ENCODE assay signal across 2 worm cellular contexts in the genomic region with DNA sequence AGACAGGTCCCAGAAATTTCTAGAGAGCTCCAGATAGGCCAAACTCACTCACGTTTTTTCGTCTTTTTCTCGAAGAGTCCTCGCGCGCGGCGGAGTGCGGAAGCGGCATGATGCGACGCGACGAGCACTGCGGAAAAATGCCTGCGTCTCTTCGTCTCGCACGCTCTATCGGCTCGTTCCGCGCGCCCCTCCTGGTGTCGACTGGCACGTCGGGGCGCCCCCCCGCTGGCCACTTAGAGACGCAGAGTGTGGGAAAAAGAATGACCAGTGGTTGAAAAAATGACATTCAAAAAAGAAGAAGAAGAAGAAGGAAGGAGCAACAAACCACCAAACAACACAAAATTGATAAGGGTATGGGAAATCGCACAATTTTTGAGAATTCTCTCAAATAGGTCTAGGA.
TF ChIP-seq lines count a peak whose summit lies in the region.

A gene (minus strand): TSS at position 96 of the 400 bp plus-strand sequence.

TF ChIP-seq in whole organism, L4 larva, 104 proteins besides CTCF, POLR2A, EP300 and RAD21 (continued from another document and continues in another):
- TF ChIP-seq D1046.2 (GFP tag; IDR thresholded peaks at IDR 0.05; lab: Robert Waterston, UW) (no peak), dmd-8 (GFP tag; IDR thresholded peaks at IDR 0.05; lab: Robert Waterston, UW) (peak; percentile 60; the same call in 1 of the 2 replicates), nhr-48 (tag; optimal IDR thresholded peaks at IDR 0.05; lab: Kevin White, UChicago) (peak; percentile 65), nhr-111 (GFP tag; optimal IDR thresholded peaks at IDR 0.05; lab: Kevin White, UChicago) (peak; percentile 41), tag-97 (GFP tag; IDR thresholded peaks at IDR 0.05; lab: Robert Waterston, UW) (0 out of 2 replicates have a peak, but pooled peaks have one; percentile 33), pqm-1 (tag; optimal IDR thresholded peaks at IDR 0.05; lab: Kevin White, UChicago) (peak; percentile 47), nhr-42 (GFP tag; IDR thresholded peaks at IDR 0.05; lab: Robert Waterston, UW) (no peak), daf-19 (GFP tag; conservative IDR thresholded peaks at IDR 0.05; lab: Robert Waterston, UW) (no peak), nhr-11 (tag; optimal IDR thresholded peaks at IDR 0.05; lab: Kevin White, UChicago) (no peak), ztf-7 (tag; optimal IDR thresholded peaks at IDR 0.05; lab: Kevin White, UChicago) (no peak), F49E8.2 (tag; optimal IDR thresholded peaks at IDR 0.05; lab: Kevin White, UChicago; ENCODE audit: borderline replicate concordance) (no peak), spr-1 (tag; optimal IDR thresholded peaks at IDR 0.05; lab: Kevin White, UChicago) (peak; percentile 87), zip-11 (GFP tag; IDR thresholded peaks at IDR 0.05; lab: Robert Waterston, UW) (no peak), egl-27 (tag; optimal IDR thresholded peaks at IDR 0.05; lab: Kevin White, UChicago) (no peak), attf-4 (tag; optimal IDR thresholded peaks at IDR 0.05; lab: Kevin White, UChicago) (no peak), ZK337.2 (GFP tag; IDR thresholded peaks at IDR 0.05; lab: Robert Waterston, UW) (no peak), F44E2.7 (GFP tag; IDR thresholded peaks at IDR 0.05; lab: Robert Waterston, UW) (no peak), nhr-6 (tag; optimal IDR thresholded peaks at IDR 0.05; lab: Kevin White, UChicago) (peak; percentile 15), ctbp-1 (GFP tag; IDR thresholded peaks at IDR 0.05; lab: Robert Waterston, UW) (peak; percentile 65), zag-1 (tag; optimal IDR thresholded peaks at IDR 0.05; lab: Kevin White, UChicago) (no peak), lin-38 (GFP tag; IDR thresholded peaks at IDR 0.05; lab: Robert Waterston, UW) (peak; percentile 30; the same call in 1 of the 2 replicates), hif-1 (tag; optimal IDR thresholded peaks at IDR 0.05; lab: Kevin White, UChicago) (peak in 1 of 2 experiments; percentile 92), set-16 (GFP tag; IDR thresholded peaks at IDR 0.05; lab: Robert Waterston, UW) (peak; percentile 99), nhr-10 (tag; optimal IDR thresholded peaks at IDR 0.05; lab: Kevin White, UChicago) (no peak), nhr-77 (tag; optimal IDR thresholded peaks at IDR 0.05; lab: Kevin White, UChicago) (peak; percentile 55), mes-2 (tag; optimal IDR thresholded peaks at IDR 0.05; lab: Kevin White, UChicago; ENCODE audit: poor library complexity, severe bottlenecking) (peak; percentile 30), ces-1 (GFP tag; optimal IDR thresholded peaks at IDR 0.05; lab: Kevin White, UChicago) (no peak), cey-2 (tag; optimal IDR thresholded peaks at IDR 0.05; lab: Kevin White, UChicago; ENCODE audit: borderline replicate concordance, insufficient read depth) (no peak), egl-43 (GFP tag; IDR thresholded peaks at IDR 0.05; lab: Robert Waterston, UW) (peak; percentile 80), F37D6.2 (tag; optimal IDR thresholded peaks at IDR 0.05; lab: Kevin White, UChicago) (peak; percentile 65), aha-1 (tag; lab: Kevin White, UChicago) (peak; percentile 94), lin-1 (GFP tag; IDR thresholded peaks at IDR 0.05; lab: Robert Waterston, UW) (peak; percentile 51; the same call in 1 of the 2 replicates), T26A8.4 (GFP tag; IDR thresholded peaks at IDR 0.05; lab: Robert Waterston, UW) (peak; percentile 59), nhr-102 (tag; optimal IDR thresholded peaks at IDR 0.05; lab: Kevin White, UChicago) (peak; percentile 35), R02D3.7 (tag; optimal IDR thresholded peaks at IDR 0.05; lab: Kevin White, UChicago) (no peak), saeg-2 (GFP tag; IDR thresholded peaks at IDR 0.05; lab: Robert Waterston, UW) (peak; percentile 67), Y75B8A.6 (GFP tag; IDR thresholded peaks at IDR 0.05; lab: Robert Waterston, UW) (no peak), dmd-6 (GFP tag; IDR thresholded peaks at IDR 0.05; lab: Robert Waterston, UW) (peak; percentile 41; the same call in 1 of the 2 replicates), rbr-2 (tag; optimal IDR thresholded peaks at IDR 0.05; lab: Kevin White, UChicago) (peak; percentile 35), lsy-2 (tag; optimal IDR thresholded peaks at IDR 0.05; lab: Kevin White, UChicago) (peak in 1 of 2 experiments; percentile 1), hmg-1.1 (GFP tag; IDR thresholded peaks at IDR 0.05; lab: Robert Waterston, UW) (peak; percentile 82), nhr-41 (GFP tag; IDR thresholded peaks at IDR 0.05; lab: Robert Waterston, UW) (0 out of 2 replicates have a peak, but pooled peaks have one; percentile 27), duxl-1 (tag; optimal IDR thresholded peaks at IDR 0.05; lab: Kevin White, UChicago; ENCODE audit: poor library complexity) (no peak), mdt-29 (GFP tag; IDR thresholded peaks at IDR 0.05; lab: Robert Waterston, UW) (no peak), unc-130 (GFP tag; optimal IDR thresholded peaks at IDR 0.05; lab: Kevin White, UChicago) (no peak), hlh-30 (tag; optimal IDR thresholded peaks at IDR 0.05; lab: Kevin White, UChicago; ENCODE audit: insufficient read depth) (peak; percentile 62), snpc-4 (tag; optimal IDR thresholded peaks at IDR 0.05; lab: Kevin White, UChicago) (no peak), lin-13 (GFP tag; optimal IDR thresholded peaks at IDR 0.05; lab: Kevin White, UChicago) (no peak), Y105C5A.15 (GFP tag; IDR thresholded peaks at IDR 0.05; lab: Robert Waterston, UW) (no peak), php-3 (GFP tag; IDR thresholded peaks at IDR 0.05; lab: Robert Waterston, UW) (peak; percentile 67), F10B5.3 (tag; optimal IDR thresholded peaks at IDR 0.05; lab: Kevin White, UChicago) (no peak), T20F7.1 (GFP tag; optimal IDR thresholded peaks at IDR 0.05; lab: Kevin White, UChicago) (no peak), mxl-3 (GFP tag; optimal IDR thresholded peaks at IDR 0.05; lab: Kevin White, UChicago) (peak; percentile 8), daf-16 (GFP tag; optimal IDR thresholded peaks at IDR 0.05; lab: Kevin White, UChicago) (peak in 1 of 2 experiments; percentile 43), daf-16 (tag; optimal IDR thresholded peaks at IDR 0.05; lab: Kevin White, UChicago) (peak; percentile 57), jun-1 (tag; optimal IDR thresholded peaks at IDR 0.05; lab: Kevin White, UChicago) (no peak), mdl-1 (tag; optimal IDR thresholded peaks at IDR 0.05; lab: Kevin White, UChicago) (peak; percentile 11 to 56), Y5F2A.4 (GFP tag; optimal IDR thresholded peaks at IDR 0.05; lab: Kevin White, UChicago) (no peak), lir-3 (tag; optimal IDR thresholded peaks at IDR 0.05; lab: Kevin White, UChicago) (no peak), ceh-82 (tag; optimal IDR thresholded peaks at IDR 0.05; lab: Kevin White, UChicago) (no peak), pha-4 (GFP tag; IDR thresholded peaks at IDR 0.05; lab: Robert Waterston, UW) (peak; percentile 67; the same call in 1 of the 2 replicates), pha-4 (tag; optimal IDR thresholded peaks at IDR 0.05; lab: Kevin White, UChicago) (no peak)

TF ChIP-seq in whole organism, late embryonic, 69 proteins besides CTCF, POLR2A, EP300 and RAD21 (continued from another document):
- TF ChIP-seq fax-1 (tag; optimal IDR thresholded peaks at IDR 0.05; lab: Kevin White, UChicago): no peak
- no peak for TF ChIP-seq T23F11.4 (GFP tag; optimal IDR thresholded peaks at IDR 0.05; lab: Kevin White, UChicago)
- no peak for TF ChIP-seq pat-9 (tag; optimal IDR thresholded peaks at IDR 0.05; lab: Kevin White, UChicago)
- TF ChIP-seq ceh-18 (tag; optimal IDR thresholded peaks at IDR 0.05; lab: Kevin White, UChicago): no peak
- no peak for TF ChIP-seq ztf-16 (tag; optimal IDR thresholded peaks at IDR 0.05; lab: Kevin White, UChicago)
- TF ChIP-seq ceh-30 (tag; optimal IDR thresholded peaks at IDR 0.05; lab: Kevin White, UChicago): no peak
- peak; percentile 20 for TF ChIP-seq rnt-1 (tag; optimal IDR thresholded peaks at IDR 0.05; lab: Kevin White, UChicago)
- peak; percentile 51 for TF ChIP-seq ets-4 (tag; optimal IDR thresholded peaks at IDR 0.05; lab: Kevin White, UChicago)
- TF ChIP-seq ceh-14 (tag; optimal IDR thresholded peaks at IDR 0.05; lab: Kevin White, UChicago): peak; percentile 32
- peak; percentile 39 for TF ChIP-seq ceh-19 (GFP tag; optimal IDR thresholded peaks at IDR 0.05; lab: Kevin White, UChicago)
- TF ChIP-seq ceh-31 (tag; optimal IDR thresholded peaks at IDR 0.05; lab: Kevin White, UChicago): peak; percentile 43
- TF ChIP-seq F13H6.1 (tag; optimal IDR thresholded peaks at IDR 0.05; lab: Kevin White, UChicago): peak; percentile 68
- TF ChIP-seq ttx-3 (tag; optimal IDR thresholded peaks at IDR 0.05; lab: Kevin White, UChicago): no peak
- no peak for TF ChIP-seq elt-2 (tag; optimal IDR thresholded peaks at IDR 0.05; lab: Kevin White, UChicago)
- no peak for TF ChIP-seq zip-5 (tag; optimal IDR thresholded peaks at IDR 0.05; lab: Kevin White, UChicago)
- TF ChIP-seq ceh-22 (tag; optimal IDR thresholded peaks at IDR 0.05; lab: Kevin White, UChicago): no peak
- no peak for TF ChIP-seq che-1 (tag; optimal IDR thresholded peaks at IDR 0.05; lab: Kevin White, UChicago)
- no peak for TF ChIP-seq ceh-24 (tag; optimal IDR thresholded peaks at IDR 0.05; lab: Kevin White, UChicago)
- peak; percentile 20 for TF ChIP-seq unc-42 (tag; optimal IDR thresholded peaks at IDR 0.05; lab: Kevin White, UChicago)
- no peak for TF ChIP-seq ceh-9 (tag; optimal IDR thresholded peaks at IDR 0.05; lab: Kevin White, UChicago)
- TF ChIP-seq ceh-45 (GFP tag; IDR thresholded peaks at IDR 0.05; lab: Robert Waterston, UW): no peak
- TF ChIP-seq tbx-2 (tag; optimal IDR thresholded peaks at IDR 0.05; lab: Kevin White, UChicago): peak; percentile 41
- TF ChIP-seq dve-1 (tag; optimal IDR thresholded peaks at IDR 0.05; lab: Kevin White, UChicago): no peak
- TF ChIP-seq nhr-232 (tag; optimal IDR thresholded peaks at IDR 0.05; lab: Kevin White, UChicago): no peak
- TF ChIP-seq lin-11 (tag; optimal IDR thresholded peaks at IDR 0.05; lab: Kevin White, UChicago): no peak
- no peak for TF ChIP-seq ama-1 (optimal IDR thresholded peaks at IDR 0.05; lab: Kevin White, UChicago)
- peak; percentile 35 for TF ChIP-seq ceh-2 (tag; optimal IDR thresholded peaks at IDR 0.05; lab: Kevin White, UChicago)
- peak; percentile 2 for TF ChIP-seq sdc-2 (tag; optimal IDR thresholded peaks at IDR 0.05; lab: Kevin White, UChicago)
